Fruit fly (Drosophila melanogaster) S2 (cell line): ENCODE results near the gene salm.

Experiments
- CG8478 ChIP-seq: fragments of >200 bp; optimal IDR thresholded peaks from 2 replicates; lab custom pipeline; 2018
- CTCF ChIP-seq, 2 experiments: fragments of >200 bp; optimal IDR thresholded peaks; 2 replicates each; lab custom pipeline; 2018

- no peak for TF ChIP-seq CG8478
- TF ChIP-seq CTCF (optimal IDR thresholded peaks at IDR 0.05; lab: Kevin White, UChicago), result no peak
These were observed 43.1 kb upstream of the salm start for dm6 chr2L:11488465-11489037.
